Worm (Caenorhabditis elegans): ENCODE data around the gene set-14.

ce11 chrII:10800209-10800608, 4.1 kb upstream of the set-14 start:
- TF ChIP-seq crh-2 (tag; optimal IDR thresholded peaks at IDR 0.05) (no peak), unc-55 (GFP tag; optimal IDR thresholded peaks at IDR 0.05) (no peak), unc-62 (GFP tag; optimal IDR thresholded peaks at IDR 0.05) (no peak), blmp-1 (tag; optimal IDR thresholded peaks at IDR 0.05; ENCODE audit: insufficient read depth) (no peak), ceh-16 (tag; optimal IDR thresholded peaks at IDR 0.05) (no peak), nhr-10 (tag; optimal IDR thresholded peaks at IDR 0.05) (no peak), snpc-4 (tag; optimal IDR thresholded peaks at IDR 0.05) (no peak), egl-27 (tag; optimal IDR thresholded peaks at IDR 0.05) (no peak), lin-39 (tag; optimal IDR thresholded peaks at IDR 0.05) (no peak)

Measured in whole organism, L2 larva.